Worm (Caenorhabditis elegans): Measurements from ENCODE around the gene srb-11.
A peak's percentile ranks its signal among the peaks of the same experiment; 100 is the strongest.

The srb-11 gene

ce11 chrIII:6495191-6495723 lies 2.5 kb upstream of the srb-11 start, which contains the start of gene F23F12.13:
Gene F23F12.13 (plus strand): TSS chrIII:6495673.
- no peak for TF ChIP-seq ztf-4 (tag; optimal IDR thresholded peaks at IDR 0.05)
- peak; percentile 23 for TF ChIP-seq pha-4 (tag; optimal IDR thresholded peaks at IDR 0.05)
- TF ChIP-seq pqm-1 (tag; optimal IDR thresholded peaks at IDR 0.05), result peak; percentile 77
- TF ChIP-seq snpc-4 (tag; optimal IDR thresholded peaks at IDR 0.05), result no peak
- peak; percentile 85 for TF ChIP-seq elt-2 (tag; optimal IDR thresholded peaks at IDR 0.05)

DNA sequence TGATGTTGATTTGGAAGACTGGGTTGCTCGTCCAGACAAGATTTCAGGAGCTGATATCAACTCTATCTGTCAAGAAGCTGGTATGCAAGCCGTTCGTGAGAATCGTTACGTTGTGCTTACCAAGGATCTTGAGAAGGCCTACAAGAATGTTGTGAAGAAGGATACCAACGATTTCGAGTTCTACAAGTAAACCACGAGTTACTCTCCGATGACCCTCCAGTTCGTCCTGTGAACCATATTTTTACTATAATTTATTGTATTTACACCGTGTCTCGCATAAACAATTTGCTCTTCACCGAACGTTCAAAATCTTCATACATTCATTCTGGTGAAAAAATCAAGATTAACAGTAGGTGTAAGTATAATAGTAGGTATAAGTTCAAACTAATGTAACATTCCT lies 1.7 kb downstream of the srb-11 start:
- no peak for TF ChIP-seq nhr-28 (tag; optimal IDR thresholded peaks at IDR 0.05)
- TF ChIP-seq nhr-12 (tag; optimal IDR thresholded peaks at IDR 0.05), result no peak
- TF ChIP-seq ceh-16 (tag; optimal IDR thresholded peaks at IDR 0.05), result no peak
- TF ChIP-seq ceh-9 (tag; optimal IDR thresholded peaks at IDR 0.05), result no peak
- TF ChIP-seq egl-27 (tag; optimal IDR thresholded peaks at IDR 0.05), result no peak
- no peak for TF ChIP-seq jun-1 (tag; optimal IDR thresholded peaks at IDR 0.05)
- no peak for TF ChIP-seq fkh-10 (GFP tag; optimal IDR thresholded peaks at IDR 0.05)
- no peak for TF ChIP-seq nhr-43 (tag; optimal IDR thresholded peaks at IDR 0.05; ENCODE audit: poor library complexity, severe bottlenecking)
- no peak for TF ChIP-seq nhr-11 (tag; optimal IDR thresholded peaks at IDR 0.05)
- TF ChIP-seq elt-1 (tag; optimal IDR thresholded peaks at IDR 0.05), result no peak
- no peak for TF ChIP-seq daf-12 (tag; optimal IDR thresholded peaks at IDR 0.05)
- no peak for TF ChIP-seq nhr-23 (tag; optimal IDR thresholded peaks at IDR 0.05)
- TF ChIP-seq mdl-1 (tag; optimal IDR thresholded peaks at IDR 0.05), result no peak
- no peak for TF ChIP-seq nhr-67 (tag; optimal IDR thresholded peaks at IDR 0.05)
- no peak for TF ChIP-seq unc-62 (GFP tag; optimal IDR thresholded peaks at IDR 0.05)
- no peak for TF ChIP-seq egl-5 (tag; optimal IDR thresholded peaks at IDR 0.05)

ce11 chrIII:6489493-6489892 lies 3.2 kb downstream of the srb-11 start, which contains the start of gene rpt-3:
Gene rpt-3 (plus strand): TSS chrIII:6489793.
- TF ChIP-seq hmg-11 (tag; optimal IDR thresholded peaks at IDR 0.05), result no peak
- TF ChIP-seq mml-1 (tag; optimal IDR thresholded peaks at IDR 0.05), result no peak
- no peak for TF ChIP-seq ztf-4 (tag; optimal IDR thresholded peaks at IDR 0.05)
- TF ChIP-seq ztf-11 (tag; optimal IDR thresholded peaks at IDR 0.05), result no peak
- TF ChIP-seq jun-1 (tag; optimal IDR thresholded peaks at IDR 0.05), result no peak
- no peak for TF ChIP-seq nhr-12 (tag; optimal IDR thresholded peaks at IDR 0.05)
- no peak for TF ChIP-seq elt-2 (tag; optimal IDR thresholded peaks at IDR 0.05)
- TF ChIP-seq tbx-2 (tag; optimal IDR thresholded peaks at IDR 0.05), result no peak
- TF ChIP-seq nhr-237 (tag; optimal IDR thresholded peaks at IDR 0.05), result no peak
- no peak for TF ChIP-seq egl-5 (tag; optimal IDR thresholded peaks at IDR 0.05)
- no peak for TF ChIP-seq ama-1 (optimal IDR thresholded peaks at IDR 0.05)
- no peak for TF ChIP-seq nhr-43 (tag; optimal IDR thresholded peaks at IDR 0.05; ENCODE audit: poor library complexity, severe bottlenecking)
- TF ChIP-seq lsy-12 (tag; optimal IDR thresholded peaks at IDR 0.05), result no peak
- no peak for TF ChIP-seq ceh-82 (tag; optimal IDR thresholded peaks at IDR 0.05)
- TF ChIP-seq nhr-25 (tag; optimal IDR thresholded peaks at IDR 0.05), result no peak
- no peak for TF ChIP-seq egl-27 (tag; optimal IDR thresholded peaks at IDR 0.05)
- no peak for TF ChIP-seq nhr-77 (tag; optimal IDR thresholded peaks at IDR 0.05)
- TF ChIP-seq nfya-1 (tag; optimal IDR thresholded peaks at IDR 0.05; ENCODE audit: insufficient read depth), result no peak
- no peak for TF ChIP-seq ceh-28 (tag; optimal IDR thresholded peaks at IDR 0.05)

DNA sequence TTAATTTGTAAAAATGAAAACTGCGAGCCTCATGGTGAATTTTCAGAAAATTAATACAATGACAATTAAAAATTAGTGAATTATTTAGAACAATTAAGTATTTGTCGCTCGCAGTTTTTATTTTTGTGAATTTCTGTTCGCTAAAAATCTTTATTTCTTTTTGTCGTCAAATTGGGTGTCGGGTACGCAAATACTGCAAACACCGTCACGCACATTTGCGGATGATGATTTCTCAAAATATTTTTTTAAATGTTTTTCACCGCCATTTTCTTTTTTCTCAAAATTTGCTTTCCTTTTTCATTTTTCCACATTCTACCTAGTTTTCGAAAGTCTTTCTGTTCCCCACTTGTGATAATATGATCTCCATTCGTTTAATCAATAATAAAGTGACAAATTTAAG lies 3.8 kb downstream of the srb-11 start:
- no peak for TF ChIP-seq elt-3 (tag; optimal IDR thresholded peaks at IDR 0.05)
- no peak for TF ChIP-seq nhr-25 (tag; optimal IDR thresholded peaks at IDR 0.05)
- TF ChIP-seq ceh-82 (tag; optimal IDR thresholded peaks at IDR 0.05), result no peak
- no peak for TF ChIP-seq unc-39 (tag; optimal IDR thresholded peaks at IDR 0.05)
- peak; percentile 10 for TF ChIP-seq R02D3.7 (tag; optimal IDR thresholded peaks at IDR 0.05)
- TF ChIP-seq fkh-2 (tag; optimal IDR thresholded peaks at IDR 0.05), result no peak
- no peak for TF ChIP-seq lin-39 (tag; optimal IDR thresholded peaks at IDR 0.05)
- no peak for TF ChIP-seq nhr-67 (tag; optimal IDR thresholded peaks at IDR 0.05)
- no peak for TF ChIP-seq ceh-9 (tag; optimal IDR thresholded peaks at IDR 0.05)
- peak; percentile 24 for TF ChIP-seq nhr-43 (tag; optimal IDR thresholded peaks at IDR 0.05; ENCODE audit: poor library complexity, severe bottlenecking)
- TF ChIP-seq ZK546.5 (tag; optimal IDR thresholded peaks at IDR 0.05), result no peak
- no peak for TF ChIP-seq ceh-28 (tag; optimal IDR thresholded peaks at IDR 0.05)
- TF ChIP-seq zag-1 (tag; optimal IDR thresholded peaks at IDR 0.05), result no peak
- TF ChIP-seq nhr-23 (tag; optimal IDR thresholded peaks at IDR 0.05), result peak; percentile 41
- peak; percentile 98 for TF ChIP-seq skn-1 (tag; optimal IDR thresholded peaks at IDR 0.05)
- peak; percentile 62 for TF ChIP-seq nfya-1 (tag; optimal IDR thresholded peaks at IDR 0.05; ENCODE audit: insufficient read depth)
- TF ChIP-seq mdl-1 (tag; optimal IDR thresholded peaks at IDR 0.05), result no peak
- TF ChIP-seq hmg-11 (tag; optimal IDR thresholded peaks at IDR 0.05), result no peak
- no peak for TF ChIP-seq tbx-2 (tag; optimal IDR thresholded peaks at IDR 0.05)
- peak; percentile 39 for TF ChIP-seq lin-15B (tag; optimal IDR thresholded peaks at IDR 0.05)
- no peak for TF ChIP-seq elt-1 (tag; optimal IDR thresholded peaks at IDR 0.05)
- no peak for TF ChIP-seq ceh-16 (tag; optimal IDR thresholded peaks at IDR 0.05)
- TF ChIP-seq pha-4 (tag; optimal IDR thresholded peaks at IDR 0.05), result peak; percentile 58
- no peak for TF ChIP-seq lsy-12 (tag; optimal IDR thresholded peaks at IDR 0.05)
- no peak for TF ChIP-seq nhr-76 (tag; optimal IDR thresholded peaks at IDR 0.05)
- TF ChIP-seq snpc-4 (tag; optimal IDR thresholded peaks at IDR 0.05), result peak; percentile 7
- TF ChIP-seq ama-1 (optimal IDR thresholded peaks at IDR 0.05), result no peak
- peak; percentile 13 for TF ChIP-seq elt-2 (tag; optimal IDR thresholded peaks at IDR 0.05)
- TF ChIP-seq ztf-11 (tag; optimal IDR thresholded peaks at IDR 0.05), result no peak
- TF ChIP-seq fos-1 (tag; optimal IDR thresholded peaks at IDR 0.05), result no peak
- no peak for TF ChIP-seq unc-62 (GFP tag; optimal IDR thresholded peaks at IDR 0.05)
- no peak for TF ChIP-seq ztf-4 (tag; optimal IDR thresholded peaks at IDR 0.05)

Measured in whole organism, L3 larva.